Worm (Caenorhabditis elegans): ENCODE measurements around the gene acox-1.6.

DNA sequence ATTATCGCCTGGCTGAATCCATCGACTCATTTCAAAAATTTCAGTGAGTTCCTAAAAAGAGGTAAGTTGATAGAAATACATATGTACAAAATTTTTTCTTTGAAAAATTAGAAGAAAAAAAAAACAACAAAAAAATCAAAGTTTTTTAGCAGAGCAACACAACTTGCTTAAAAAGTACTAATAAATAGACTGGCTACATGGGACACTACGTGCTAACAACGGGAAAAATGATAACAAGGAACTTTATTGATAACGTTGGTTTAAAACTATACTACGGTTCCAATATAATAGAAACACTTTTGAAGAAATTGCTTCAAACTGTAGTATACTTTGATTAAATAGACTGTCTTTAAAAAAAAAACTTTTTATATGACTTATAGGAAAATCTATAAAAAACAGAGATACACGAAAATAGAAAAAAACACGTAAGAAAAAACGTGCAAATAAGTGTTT lies at the start of gene acox-1.6:
- TF ChIP-seq him-1 (tag; optimal IDR thresholded peaks at IDR 0.05) (no peak), dao-5 (tag; optimal IDR thresholded peaks at IDR 0.05) (no peak), W03F9.2 (tag; optimal IDR thresholded peaks at IDR 0.05) (no peak)
